Worm (Caenorhabditis elegans) whole organism, L1 larva: ENCODE measurements around the gene C06E2.5.

ENCODE experiments used
- aly-2 ChIP-seq: fragments of 150-350 bp; optimal IDR thresholded peaks from 2 replicates; lab custom pipeline; 2014; ENCODE audit warnings: missing biosample characterization, missing genetic modification characterization
- fos-1 ChIP-seq: fragments of 150-350 bp; optimal IDR thresholded peaks from 2 replicates; lab custom pipeline; 2014; ENCODE audit warnings: missing biosample characterization, missing genetic modification characterization
- skn-1 ChIP-seq: fragments of 150-350 bp; optimal IDR thresholded peaks from 2 replicates; lab custom pipeline; 2014; ENCODE audit warnings: missing biosample characterization, missing genetic modification characterization
- sptf-1 ChIP-seq: fragments of 150-350 bp; optimal IDR thresholded peaks from 2 replicates; lab custom pipeline; 2014; ENCODE audit warnings: missing biosample characterization, missing genetic modification characterization
- swsn-7 ChIP-seq: sonication (generic microtip); optimal IDR thresholded peaks from 2 replicates; lab custom pipeline; 2016; ENCODE audit warnings: missing genetic modification characterization, missing compliant biosample characterization

DNA sequence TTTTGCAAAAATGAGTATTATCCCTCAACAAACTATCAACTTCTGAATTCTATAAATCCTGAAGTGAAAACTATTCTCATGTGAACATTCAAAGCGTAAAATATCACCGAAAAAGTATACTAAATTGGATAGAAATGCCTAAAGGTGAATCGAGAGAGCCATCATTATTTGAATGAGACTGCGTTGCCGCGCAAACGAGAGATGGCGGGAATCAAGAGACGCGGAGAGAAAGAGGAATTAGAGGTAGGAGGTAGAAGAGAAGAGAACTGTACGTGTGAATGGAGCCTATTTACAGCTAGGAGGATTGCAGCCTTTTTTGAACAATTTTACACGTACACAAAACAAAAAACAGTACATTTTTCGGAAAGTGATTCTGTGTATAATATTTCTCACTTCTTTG lies 1.8 kb upstream of the C06E2.5 start:
- no peak for TF ChIP-seq swsn-7 (tag; lab: Kevin White, UChicago)
- no peak for TF ChIP-seq skn-1 (tag; lab: Kevin White, UChicago)
- TF ChIP-seq sptf-1: no peak
- TF ChIP-seq aly-2 (tag; lab: Kevin White, UChicago): no peak
- no peak for TF ChIP-seq fos-1 (tag; lab: Kevin White, UChicago)
